Worm (Caenorhabditis elegans) whole organism, L1 larva: ENCODE data around the gene madf-11.

Source experiments
- C04F5.9 ChIP-seq: sonication (generic microtip); optimal IDR thresholded peaks from 2 replicates; lab custom pipeline; 2016; ENCODE audit warnings: missing genetic modification characterization, missing compliant biosample characterization
- C16A3.4 ChIP-seq: fragments of 150-350 bp; optimal IDR thresholded peaks from 2 replicates; lab custom pipeline; 2014; ENCODE audit warnings: missing biosample characterization, missing genetic modification characterization
- F16B12.6 ChIP-seq: fragments of 150-350 bp; optimal IDR thresholded peaks from 2 replicates; lab custom pipeline; 2014; ENCODE audit warnings: missing biosample characterization, missing genetic modification characterization
- aha-1 ChIP-seq: fragments of 150-350 bp; optimal IDR thresholded peaks from 2 replicates; lab custom pipeline; 2014; ENCODE audit warnings: missing biosample characterization, missing genetic modification characterization
- blmp-1 ChIP-seq: fragments of 150-350 bp; optimal IDR thresholded peaks from 2 replicates; lab custom pipeline; 2014; ENCODE audit warnings: missing biosample characterization, missing genetic modification characterization
- ceh-63 ChIP-seq: fragments of 200-800 bp; sonication (Bioruptor generic); optimal IDR thresholded peaks from 2 replicates; lab custom pipeline; 2018; ENCODE audit warnings: mild to moderate bottlenecking, missing genetic modification characterization, missing compliant biosample characterization
- ceh-8 ChIP-seq: fragments of 200-800 bp; sonication (Bioruptor generic); optimal IDR thresholded peaks from 2 replicates; lab custom pipeline; 2018; ENCODE audit warnings: mild to moderate bottlenecking, missing genetic modification characterization, moderate library complexity, missing compliant biosample characterization
- ceh-82 ChIP-seq, 3 experiments: fragments of 150-350 bp in 1 of 3; sonication (generic microtip) in 2 of 3; optimal IDR thresholded peaks; 2 replicates each; lab custom pipeline; 2014 to 2017; ENCODE audit warnings: missing biosample characterization in 3 of 3, missing genetic modification characterization in 3 of 3
- ceh-90 ChIP-seq: sonication (generic microtip); optimal IDR thresholded peaks from 2 replicates; lab custom pipeline; 2016; ENCODE audit warnings: missing genetic modification characterization, missing compliant biosample characterization
- ces-1 ChIP-seq: fragments of 150-350 bp; optimal IDR thresholded peaks from 2 replicates; lab custom pipeline; 2014; ENCODE audit warnings: missing biosample characterization, missing genetic modification reagents, missing genetic modification characterization
- dpl-1 ChIP-seq, 3 experiments: fragments of 150-350 bp in 2 of 3; sonication (generic microtip) in 1 of 3; optimal IDR thresholded peaks; 2 replicates each; lab custom pipeline; 2014 to 2017; ENCODE audit warnings: missing biosample characterization in 3 of 3, missing genetic modification characterization in 3 of 3, missing genetic modification reagents in 3 of 3
- dsc-1 ChIP-seq: sonication (generic microtip); optimal IDR thresholded peaks from 2 replicates; lab custom pipeline; 2016; ENCODE audit warnings: mild to moderate bottlenecking, missing genetic modification characterization, missing compliant biosample characterization
- efl-1 ChIP-seq, 4 experiments: fragments of 150-350 bp; optimal IDR thresholded peaks in 3 of 4; peaks in 1 of 4; 1 replicate in 1 of 4; 2 replicates in 3 of 4; lab custom pipeline; 2014; ENCODE audit warnings: missing biosample characterization in 2 of 4, missing genetic modification characterization in 2 of 4, missing genetic modification reagents in 2 of 4
- efl-3 ChIP-seq: fragments of 200-800 bp; sonication (Bioruptor generic); optimal IDR thresholded peaks from 2 replicates; lab custom pipeline; 2018; ENCODE audit warnings: mild to moderate bottlenecking, missing genetic modification characterization, missing compliant biosample characterization
- elt-3 ChIP-seq, 6 experiments: fragments of 150-350 bp in 1 of 6; sonication (generic microtip); optimal IDR thresholded peaks; 2 replicates each; lab custom pipeline; 2017 to 2018; ENCODE audit warnings: missing biosample characterization in 6 of 6, missing genetic modification characterization in 6 of 6, inconsistent platforms in 1 of 6
- fkh-10 ChIP-seq: sonication (generic microtip); optimal IDR thresholded peaks from 2 replicates; lab custom pipeline; 2017; ENCODE audit warnings: missing biosample characterization, missing genetic modification reagents, missing genetic modification characterization
- fkh-8 ChIP-seq: sonication (generic microtip); optimal IDR thresholded peaks from 2 replicates; lab custom pipeline; 2016; ENCODE audit warnings: mild to moderate bottlenecking, missing genetic modification characterization, missing compliant biosample characterization
- hlh-4 ChIP-seq: sonication (generic microtip); optimal IDR thresholded peaks from 2 replicates; lab custom pipeline; 2016; ENCODE audit warnings: mild to moderate bottlenecking, missing genetic modification characterization, missing compliant biosample characterization
- hpl-2 ChIP-seq: fragments of 150-350 bp; optimal IDR thresholded peaks from 2 replicates; lab custom pipeline; 2014; ENCODE audit warnings: missing biosample characterization, missing genetic modification reagents, missing genetic modification characterization
- irx-1 ChIP-seq: sonication (generic microtip); optimal IDR thresholded peaks from 2 replicates; lab custom pipeline; 2016; ENCODE audit warnings: missing genetic modification characterization, missing compliant biosample characterization
- jun-1 ChIP-seq: fragments of 150-350 bp; optimal IDR thresholded peaks from 2 replicates; lab custom pipeline; 2014; ENCODE audit warnings: missing biosample characterization, missing genetic modification reagents, missing genetic modification characterization
- lin-13 ChIP-seq: fragments of 150-350 bp; optimal IDR thresholded peaks from 2 replicates; lab custom pipeline; 2014; ENCODE audit warnings: missing biosample characterization, missing genetic modification reagents, missing genetic modification characterization
- lin-14 ChIP-seq: fragments of 200-800 bp; sonication (Bioruptor generic); optimal IDR thresholded peaks from 2 replicates; lab custom pipeline; 2018; ENCODE audit warnings: mild to moderate bottlenecking, missing genetic modification characterization, moderate library complexity, missing compliant biosample characterization
- lin-15B ChIP-seq: fragments of 150-350 bp; sonication (generic microtip); optimal IDR thresholded peaks from 3 replicates; lab custom pipeline; 2014; ENCODE audit warnings: missing biosample characterization, missing genetic modification characterization
- lin-35 ChIP-seq, 2 experiments: fragments of 150-350 bp; optimal IDR thresholded peaks; 2 replicates each; lab custom pipeline; 2014; ENCODE audit warnings: missing biosample characterization in 2 of 2, missing genetic modification characterization in 2 of 2, missing genetic modification reagents in 2 of 2
- lin-39 ChIP-seq: fragments of 150-350 bp; optimal IDR thresholded peaks from 2 replicates; lab custom pipeline; 2014; ENCODE audit warnings: missing biosample characterization, missing genetic modification reagents, missing genetic modification characterization
- lir-3 ChIP-seq: sonication (generic microtip); optimal IDR thresholded peaks from 2 replicates; lab custom pipeline; 2016; ENCODE audit warnings: mild to moderate bottlenecking, missing genetic modification characterization, moderate library complexity, missing compliant biosample characterization; ENCODE audit not compliant: poor library complexity
- lsy-2 ChIP-seq, 2 experiments: fragments of 150-350 bp; optimal IDR thresholded peaks; 2 replicates each; lab custom pipeline; 2014; ENCODE audit warnings: missing biosample characterization in 2 of 2, missing genetic modification characterization in 2 of 2
- mep-1 ChIP-seq: fragments of 150-350 bp; optimal IDR thresholded peaks from 2 replicates; lab custom pipeline; 2014; ENCODE audit warnings: missing biosample characterization, missing genetic modification characterization
- nhr-11 ChIP-seq: fragments of 150-350 bp; optimal IDR thresholded peaks from 2 replicates; lab custom pipeline; 2014; ENCODE audit warnings: missing biosample characterization, missing genetic modification characterization
- nhr-19 ChIP-seq: fragments of 200-800 bp; sonication (Bioruptor generic); conservative IDR thresholded peaks from 2 replicates; pipeline ENCODE4 v1.3.6; 2022; ENCODE audit warnings: missing genetic modification characterization, missing compliant biosample characterization
- nhr-20 ChIP-seq: sonication (generic microtip); optimal IDR thresholded peaks from 2 replicates; lab custom pipeline; 2016; ENCODE audit warnings: mild to moderate bottlenecking, missing genetic modification characterization, missing compliant biosample characterization
- nhr-47 ChIP-seq: sonication (generic microtip); optimal IDR thresholded peaks from 2 replicates; lab custom pipeline; 2016; ENCODE audit warnings: mild to moderate bottlenecking, missing genetic modification characterization, moderate library complexity, missing compliant biosample characterization
- nhr-71 ChIP-seq: sonication (generic microtip); optimal IDR thresholded peaks from 2 replicates; lab custom pipeline; 2016; ENCODE audit warnings: mild to moderate bottlenecking, missing genetic modification characterization, moderate library complexity, missing compliant biosample characterization
- nhr-85 ChIP-seq: sonication (generic microtip); peaks from one replicate; lab custom pipeline; 2016; ENCODE audit warnings: missing genetic modification characterization, inconsistent platforms, missing compliant biosample characterization
- nhr-90 ChIP-seq: sonication (generic microtip); optimal IDR thresholded peaks from 2 replicates; lab custom pipeline; 2016; ENCODE audit warnings: mild to moderate bottlenecking, missing genetic modification characterization, missing compliant biosample characterization; ENCODE audit not compliant: poor library complexity
- pax-3 ChIP-seq: fragments of 200-800 bp; sonication (Bioruptor generic); optimal IDR thresholded peaks from 2 replicates; lab custom pipeline; 2018; ENCODE audit warnings: mild to moderate bottlenecking, missing genetic modification characterization, moderate library complexity, missing compliant biosample characterization
- rnt-1 ChIP-seq: sonication (generic microtip); optimal IDR thresholded peaks from 2 replicates; lab custom pipeline; 2016; ENCODE audit warnings: mild to moderate bottlenecking, missing genetic modification characterization, moderate library complexity, missing compliant biosample characterization
- skn-1 ChIP-seq: fragments of 150-350 bp; optimal IDR thresholded peaks from 2 replicates; lab custom pipeline; 2014; ENCODE audit warnings: missing biosample characterization, missing genetic modification characterization
- snpc-4 ChIP-seq: fragments of 150-350 bp; optimal IDR thresholded peaks from 2 replicates; lab custom pipeline; 2014; ENCODE audit warnings: missing biosample characterization, missing genetic modification characterization
- snu-23 ChIP-seq: sonication (generic microtip); optimal IDR thresholded peaks from 2 replicates; lab custom pipeline; 2016; ENCODE audit warnings: missing genetic modification characterization, missing compliant biosample characterization
- sox-4 ChIP-seq: sonication (generic microtip); optimal IDR thresholded peaks from 2 replicates; lab custom pipeline; 2016; ENCODE audit warnings: missing genetic modification characterization, missing compliant biosample characterization
- swsn-7 ChIP-seq: sonication (generic microtip); optimal IDR thresholded peaks from 2 replicates; lab custom pipeline; 2016; ENCODE audit warnings: missing genetic modification characterization, missing compliant biosample characterization
- tbx-2 ChIP-seq: sonication (generic microtip); optimal IDR thresholded peaks from 2 replicates; lab custom pipeline; 2016; ENCODE audit warnings: missing genetic modification characterization, missing compliant biosample characterization
- unc-130 ChIP-seq: fragments of 150-350 bp; optimal IDR thresholded peaks from 2 replicates; lab custom pipeline; 2017; ENCODE audit warnings: missing biosample characterization, missing genetic modification characterization, inconsistent platforms
- unc-30 ChIP-seq: sonication (generic microtip); optimal IDR thresholded peaks from 2 replicates; lab custom pipeline; 2017; ENCODE audit warnings: missing biosample characterization, missing genetic modification characterization
- unc-86 ChIP-seq: sonication (generic microtip); optimal IDR thresholded peaks from 2 replicates; lab custom pipeline; 2016; ENCODE audit warnings: missing genetic modification characterization, missing compliant biosample characterization
- unc-98 ChIP-seq: fragments of 200-800 bp; sonication (Bioruptor generic); IDR thresholded peaks from 2 replicates; pipeline ENCODE4 v1.3.6; 2022; ENCODE audit warnings: missing genetic modification characterization, missing compliant biosample characterization
- xbp-1 ChIP-seq: sonication (generic microtip); optimal IDR thresholded peaks from 2 replicates; lab custom pipeline; 2016; ENCODE audit warnings: missing genetic modification characterization, missing compliant biosample characterization
- zag-1 ChIP-seq: fragments of 150-350 bp; optimal IDR thresholded peaks from 2 replicates; lab custom pipeline; 2014; ENCODE audit warnings: missing biosample characterization, missing genetic modification characterization
- zip-4 ChIP-seq: fragments of 200-800 bp; sonication (Bioruptor generic); optimal IDR thresholded peaks from 2 replicates; lab custom pipeline; 2018; ENCODE audit warnings: mild to moderate bottlenecking, missing genetic modification characterization, moderate library complexity, missing compliant biosample characterization
- ztf-11 ChIP-seq, 2 experiments: sonication (generic microtip); optimal IDR thresholded peaks; 2 replicates each; lab custom pipeline; 2016 to 2017; ENCODE audit warnings: missing genetic modification characterization in 2 of 2, missing biosample characterization in 1 of 2, missing compliant biosample characterization in 1 of 2

The madf-11 gene

ce11 chrIII:5603439-5603986 is at the start of gene madf-11:
madf-11 (minus strand) TSS chrIII:5603489.
- TF ChIP-seq dpl-1 (GFP tag; optimal IDR thresholded peaks at IDR 0.05; lab: Kevin White, UChicago), result peak; percentile 48 to 76 (median 75)
- TF ChIP-seq sox-4 (tag; lab: Kevin White, UChicago), result no peak
- TF ChIP-seq nhr-19 (GFP tag; lab: Robert Waterston, UW), result peak; percentile 56
- no peak for TF ChIP-seq unc-98 (GFP tag; lab: Robert Waterston, UW)
- peak; percentile 70 to 83 for TF ChIP-seq lin-35 (GFP tag; optimal IDR thresholded peaks at IDR 0.05; lab: Kevin White, UChicago)
- peak; percentile 68 for TF ChIP-seq unc-130 (tag; lab: Kevin White, UChicago)
- TF ChIP-seq pax-3 (tag; lab: Kevin White, UChicago), result peak; percentile 36
- peak; percentile 49 for TF ChIP-seq C16A3.4 (tag; lab: Kevin White, UChicago)
- no peak for TF ChIP-seq ces-1 (GFP tag; lab: Kevin White, UChicago)
- TF ChIP-seq lir-3 (tag; lab: Kevin White, UChicago), result peak; percentile 78
- TF ChIP-seq swsn-7 (tag; lab: Kevin White, UChicago), result peak; percentile 53
- TF ChIP-seq unc-30 (tag; lab: Kevin White, UChicago), result no peak
- no peak for TF ChIP-seq efl-3
- TF ChIP-seq F16B12.6 (tag; lab: Kevin White, UChicago), result peak; percentile 23
- peak in 1 of 2 experiments; percentile 69 for TF ChIP-seq ztf-11 (tag; optimal IDR thresholded peaks at IDR 0.05; lab: Kevin White, UChicago)
- no peak for TF ChIP-seq lin-39 (tag; lab: Kevin White, UChicago)
- peak; percentile 75 for TF ChIP-seq blmp-1 (tag; lab: Kevin White, UChicago)
- TF ChIP-seq elt-3 (tag; optimal IDR thresholded peaks at IDR 0.05; lab: Kevin White, UChicago), result peak in 1 of 6 experiments; percentile 33
- peak; percentile 90 for TF ChIP-seq lin-14
- TF ChIP-seq fkh-8 (tag; lab: Kevin White, UChicago), result peak; percentile 66
- TF ChIP-seq aha-1, result no peak
- no peak for TF ChIP-seq ceh-8 (GFP tag; lab: Kevin White, UChicago)
- TF ChIP-seq nhr-20, result peak; percentile 59
- peak; percentile 68 for TF ChIP-seq tbx-2 (tag; lab: Kevin White, UChicago)
- TF ChIP-seq rnt-1 (tag; lab: Kevin White, UChicago), result peak; percentile 92
- TF ChIP-seq hlh-4 (tag; lab: Kevin White, UChicago), result no peak
- TF ChIP-seq nhr-90 (tag; lab: Kevin White, UChicago), result peak; percentile 49
- TF ChIP-seq C04F5.9 (tag; lab: Kevin White, UChicago), result peak; percentile 29
- no peak for TF ChIP-seq zag-1 (tag; lab: Kevin White, UChicago)
- peak; percentile 79 for TF ChIP-seq lin-15B (tag; lab: Kevin White, UChicago)
- peak; percentile 76 for TF ChIP-seq mep-1 (tag; lab: Kevin White, UChicago)
- TF ChIP-seq nhr-71 (tag; lab: Kevin White, UChicago), result peak; percentile 76
- TF ChIP-seq dsc-1 (tag; lab: Kevin White, UChicago), result no peak
- TF ChIP-seq zip-4 (GFP tag; lab: Kevin White, UChicago), result no peak
- peak; percentile 58 for TF ChIP-seq xbp-1 (tag; lab: Kevin White, UChicago)
- peak; percentile 66 to 83 for TF ChIP-seq lsy-2 (tag; optimal IDR thresholded peaks at IDR 0.05; lab: Kevin White, UChicago)
- TF ChIP-seq ceh-82 (tag; optimal IDR thresholded peaks at IDR 0.05; lab: Kevin White, UChicago), result peak in 2 of 3 experiments; percentile 23 to 78
- TF ChIP-seq hpl-2 (GFP tag; lab: Kevin White, UChicago), result no peak
- TF ChIP-seq irx-1 (tag; lab: Kevin White, UChicago), result peak; percentile 10
- TF ChIP-seq nhr-85, result peak; percentile 83
- TF ChIP-seq unc-86, result peak; percentile 41
- peak; percentile 52 for TF ChIP-seq skn-1 (tag; lab: Kevin White, UChicago)
- TF ChIP-seq jun-1, result no peak
- TF ChIP-seq ceh-63 (GFP tag; lab: Kevin White, UChicago), result no peak
- peak; percentile 71 for TF ChIP-seq nhr-47 (tag; lab: Kevin White, UChicago)
- TF ChIP-seq snu-23, result peak; percentile 75
- peak; percentile 64 for TF ChIP-seq snpc-4
- TF ChIP-seq ceh-90 (tag; lab: Kevin White, UChicago), result peak; percentile 73
- peak; percentile 29 for TF ChIP-seq fkh-10
- peak; percentile 77 to 88 for TF ChIP-seq efl-1 (optimal IDR thresholded peaks at IDR 0.05; lab: Kevin White, UChicago)
- peak; percentile 74 to 97 for TF ChIP-seq efl-1 (GFP tag; optimal IDR thresholded peaks at IDR 0.05 in 1 of 2; lab: Kevin White, UChicago)
- TF ChIP-seq nhr-11 (tag; lab: Kevin White, UChicago), result no peak
- peak; percentile 62 for TF ChIP-seq lin-13
